Fruit fly (Drosophila melanogaster) whole organism, adult: ENCODE results near the gene Clp.

Experiments used
- CG14711 ChIP-seq: fragments of 200-800 bp; sonication (Bioruptor generic); optimal IDR thresholded peaks from 2 replicates; lab custom pipeline; 2018; ENCODE audit warnings: missing biosample characterization, mild to moderate bottlenecking, missing genetic modification characterization, moderate library complexity
- CG5204 ChIP-seq: fragments of 200-800 bp; sonication (Bioruptor generic); optimal IDR thresholded peaks from 2 replicates; lab custom pipeline; 2016; ENCODE audit warnings: missing biosample characterization, missing genetic modification characterization
- CG7101 ChIP-seq: fragments of 200-800 bp; sonication (Bioruptor generic); optimal IDR thresholded peaks from 2 replicates; lab custom pipeline; 2018; ENCODE audit warnings: missing biosample characterization, mild to moderate bottlenecking, missing genetic modification characterization, moderate library complexity
- Hr96 ChIP-seq: fragments of 200-800 bp; sonication (Bioruptor generic); optimal IDR thresholded peaks from 2 replicates; lab custom pipeline; 2016; ENCODE audit warnings: missing biosample characterization, missing genetic modification characterization
- Mnt ChIP-seq: fragments of 200-800 bp; sonication (Bioruptor generic); optimal IDR thresholded peaks from 2 replicates; lab custom pipeline; 2016; ENCODE audit warnings: missing biosample characterization, mild to moderate bottlenecking, missing genetic modification characterization
- bab1 ChIP-seq: fragments of 200-800 bp; sonication (Bioruptor generic); optimal IDR thresholded peaks from 3 replicates; lab custom pipeline; 2019; ENCODE audit warnings: missing biosample characterization, mild to moderate bottlenecking, missing genetic modification characterization, moderate library complexity
- kay ChIP-seq: fragments of 200-800 bp; sonication (Bioruptor generic); peaks from one replicate; lab custom pipeline; 2016; ENCODE audit warnings: missing biosample characterization, missing genetic modification characterization, borderline replicate concordance
- toe ChIP-seq: fragments of 200-800 bp; sonication (Bioruptor generic); optimal IDR thresholded peaks from 2 replicates; lab custom pipeline; 2016; ENCODE audit warnings: missing biosample characterization, missing genetic modification characterization

dm6 chr2L:811405-811804 lies 8.4 kb upstream of the Clp start, which contains the start of gene Dbp21E2:
- no peak for TF ChIP-seq CG5204 (GFP tag; lab: Kevin White, UChicago)
- peak; percentile 32 for TF ChIP-seq CG7101
- TF ChIP-seq bab1, result no peak
- peak; percentile 2 for TF ChIP-seq Mnt
- no peak for TF ChIP-seq Hr96 (GFP tag; lab: Kevin White, UChicago)
- TF ChIP-seq kay (GFP tag; lab: Kevin White, UChicago), result no peak
- no peak for TF ChIP-seq toe (GFP tag; lab: Kevin White, UChicago)
- no peak for TF ChIP-seq CG14711 (tag; lab: Kevin White, UChicago)
